Worm (Caenorhabditis elegans) whole organism, L4/young adult: ENCODE measurements around the gene nlp-45.

Experiments
- W03F9.2 ChIP-seq: fragments of 150-350 bp; optimal IDR thresholded peaks from 2 replicates; lab custom pipeline; 2014; ENCODE audit warnings: missing biosample characterization, missing genetic modification characterization
- dao-5 ChIP-seq: sonication (generic microtip); optimal IDR thresholded peaks from 2 replicates; lab custom pipeline; 2016; ENCODE audit warnings: missing genotype, missing genetic modification characterization, moderate library complexity, missing compliant biosample characterization
- him-1 ChIP-seq: sonication (generic microtip); optimal IDR thresholded peaks from 2 replicates; lab custom pipeline; 2016; ENCODE audit warnings: missing genotype, missing genetic modification reagents, missing genetic modification characterization, missing compliant biosample characterization

DNA sequence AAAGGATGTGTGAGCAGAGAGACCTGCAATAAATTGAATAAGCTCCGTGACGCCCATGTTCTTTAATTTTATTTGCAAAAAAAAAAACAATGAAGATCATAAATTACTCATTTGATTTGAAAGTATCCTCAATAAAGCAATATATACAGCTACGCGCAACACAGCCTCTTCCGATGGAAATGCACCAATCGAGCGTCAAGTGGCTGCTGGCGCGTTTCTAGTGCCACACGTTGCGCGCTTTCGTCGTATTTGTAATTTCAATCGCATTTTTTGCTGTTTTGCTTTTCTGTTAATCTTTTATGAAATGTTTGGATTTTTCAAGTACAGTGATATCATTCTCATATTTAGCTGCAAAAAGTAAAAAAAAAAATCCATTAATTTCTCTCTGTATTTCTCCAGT lies 44.1 kb upstream of the nlp-45 start:
- no peak for TF ChIP-seq him-1 (tag; lab: Kevin White, UChicago)
- TF ChIP-seq W03F9.2 = peak; percentile 17
- no peak for TF ChIP-seq dao-5 (tag; lab: Kevin White, UChicago)
